Fruit fly (Drosophila melanogaster): ENCODE measurements around the gene CG14147.

dm6 chr3L:10989305-10989704 lies 16.9 kb downstream of the CG14147 start:
- no peak for TF ChIP-seq psq (optimal IDR thresholded peaks at IDR 0.05)
- TF ChIP-seq pan (optimal IDR thresholded peaks at IDR 0.05) = no peak
- TF ChIP-seq CG8478 (optimal IDR thresholded peaks at IDR 0.05) = no peak
- TF ChIP-seq usp (GFP tag; optimal IDR thresholded peaks at IDR 0.05) = no peak
- no peak for TF ChIP-seq Dll (optimal IDR thresholded peaks at IDR 0.05)

Measured in whole organism.